Worm (Caenorhabditis elegans): ENCODE data around the gene K02D3.2.

DNA sequence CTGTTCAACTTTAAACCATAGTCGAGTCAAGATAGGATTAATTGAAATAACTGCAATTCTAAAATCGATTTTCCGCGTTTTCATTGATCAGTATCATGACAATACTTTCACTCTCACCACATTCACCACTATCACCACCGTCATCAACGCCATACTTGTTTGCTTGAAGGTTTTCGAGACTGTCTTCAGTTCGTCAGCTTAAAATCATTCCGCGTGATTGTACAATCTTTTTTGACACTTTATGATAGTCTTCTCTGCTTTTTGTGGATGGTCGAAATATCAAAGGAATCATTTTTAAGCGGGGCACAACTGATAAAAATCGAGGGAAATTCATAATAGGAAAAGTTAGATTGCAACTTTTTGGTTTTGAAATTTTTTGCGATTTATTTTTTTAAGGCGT lies 34.4 kb upstream of the K02D3.2 start:
- TF ChIP-seq ceh-82 (tag; optimal IDR thresholded peaks at IDR 0.05) (no peak), nhr-77 (tag; optimal IDR thresholded peaks at IDR 0.05) (no peak), nhr-6 (tag; optimal IDR thresholded peaks at IDR 0.05) (no peak), nhr-237 (tag; optimal IDR thresholded peaks at IDR 0.05) (no peak), ama-1 (optimal IDR thresholded peaks at IDR 0.05) (no peak), aly-2 (tag; optimal IDR thresholded peaks at IDR 0.05) (no peak), nhr-10 (tag; optimal IDR thresholded peaks at IDR 0.05) (no peak), elt-1 (tag; optimal IDR thresholded peaks at IDR 0.05) (no peak), egl-27 (tag; optimal IDR thresholded peaks at IDR 0.05) (no peak), elt-3 (tag; optimal IDR thresholded peaks at IDR 0.05) (no peak)

All from whole organism, L2 larva.